Fruit fly (Drosophila melanogaster): Measurements from ENCODE around the gene dpr19.

Gene dpr19

DNA sequence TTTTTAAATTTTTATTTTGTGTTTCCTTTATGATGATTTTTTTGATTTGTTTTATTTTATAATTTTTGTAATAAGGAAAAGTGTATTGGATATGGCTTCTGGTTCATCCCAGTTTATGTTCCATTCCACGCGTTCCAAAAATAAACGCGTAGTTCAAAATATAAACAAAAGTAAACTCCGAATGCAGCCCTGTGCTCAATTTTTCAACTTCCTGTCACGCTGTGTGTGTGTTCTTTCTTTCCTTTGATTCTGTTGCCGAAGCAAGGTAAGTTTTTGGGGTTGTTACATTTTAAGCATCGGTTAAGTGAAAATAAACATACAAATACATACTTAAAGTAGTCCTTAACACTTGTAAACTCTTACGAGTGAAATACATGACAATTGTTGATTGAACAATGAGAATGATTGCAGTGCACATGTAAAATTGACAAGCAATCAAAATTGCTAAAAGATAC lies 32.2 kb downstream of the dpr19 start, which contains the start of the genes Ip259 and RpS27A (continued):
- no peak for TF ChIP-seq sqz (GFP tag; optimal IDR thresholded peaks at IDR 0.05)
- peak; percentile 91 for TF ChIP-seq Meics (GFP tag; optimal IDR thresholded peaks at IDR 0.05)
- peak; percentile 61; the same call in 1 of the 2 replicates for TF ChIP-seq E2f1 (GFP tag; IDR thresholded peaks at IDR 0.05)
- TF ChIP-seq Ravus (GFP tag; IDR thresholded peaks at IDR 0.05), result no peak
- peak; percentile 80 for TF ChIP-seq CG16779 (GFP tag; IDR thresholded peaks at IDR 0.05)
- TF ChIP-seq nerfin-1 (tag; optimal IDR thresholded peaks at IDR 0.05), result peak; percentile 59
- TF ChIP-seq CG11560 (tag; IDR thresholded peaks at IDR 0.05), result no peak
- TF ChIP-seq repo (GFP tag; optimal IDR thresholded peaks at IDR 0.05), result peak; percentile 39
- TF ChIP-seq sob (GFP tag; IDR thresholded peaks at IDR 0.05), result peak; percentile 84
- TF ChIP-seq kay (GFP tag; optimal IDR thresholded peaks at IDR 0.05), result no peak
- TF ChIP-seq fd64A (GFP tag; optimal IDR thresholded peaks at IDR 0.05), result peak; percentile 66
- peak; percentile 27; the same call in 1 of the 2 replicates for TF ChIP-seq E2f2 (GFP tag; IDR thresholded peaks at IDR 0.05)
- TF ChIP-seq CG12659 (GFP tag; optimal IDR thresholded peaks at IDR 0.05), result peak; percentile 90
- peak; percentile 64 for TF ChIP-seq ewg (GFP tag; optimal IDR thresholded peaks at IDR 0.05)
- TF ChIP-seq Fer1 (GFP tag; optimal IDR thresholded peaks at IDR 0.05), result peak; percentile 70
- TF ChIP-seq HLHmδ (GFP tag; optimal IDR thresholded peaks at IDR 0.05), result peak; percentile 86
- peak; percentile 2 for TF ChIP-seq gfzf (GFP tag; optimal IDR thresholded peaks at IDR 0.05)
- peak; percentile 45 for TF ChIP-seq CG13424 (tag; optimal IDR thresholded peaks at IDR 0.05)
- peak; percentile 63 for TF ChIP-seq tin (GFP tag; optimal IDR thresholded peaks at IDR 0.05)
- peak; percentile 43 for TF ChIP-seq sima (GFP tag; optimal IDR thresholded peaks at IDR 0.05)
- TF ChIP-seq CG12155 (GFP tag; optimal IDR thresholded peaks at IDR 0.05), result peak; percentile 33
- TF ChIP-seq ssp (GFP tag; IDR thresholded peaks at IDR 0.05), result peak; percentile 96
- no peak for TF ChIP-seq corto (GFP tag; optimal IDR thresholded peaks at IDR 0.05)
- TF ChIP-seq C15 (GFP tag; IDR thresholded peaks at IDR 0.05), result peak; percentile 65; the same call in 2 of the 3 replicates
- peak; percentile 36 for TF ChIP-seq cato (GFP tag; optimal IDR thresholded peaks at IDR 0.05; ENCODE audit: borderline replicate concordance)
- peak; percentile 45 for TF ChIP-seq D19A (tag; optimal IDR thresholded peaks at IDR 0.05)
- TF ChIP-seq slou (GFP tag; optimal IDR thresholded peaks at IDR 0.05), result peak; percentile 77
- TF ChIP-seq pnt (GFP tag; optimal IDR thresholded peaks at IDR 0.05), result no peak
- peak; percentile 64 for TF ChIP-seq CG1647 (GFP tag; optimal IDR thresholded peaks at IDR 0.05)
- no peak for TF ChIP-seq Kr (GFP tag; optimal IDR thresholded peaks at IDR 0.05)
- peak; percentile 69 for TF ChIP-seq CG33557 (GFP tag; optimal IDR thresholded peaks at IDR 0.05)
- TF ChIP-seq bowl (GFP tag; IDR thresholded peaks at IDR 0.05), result peak; percentile 69; the same call in 1 of the 2 replicates
- TF ChIP-seq CG8290 (GFP tag; optimal IDR thresholded peaks at IDR 0.05), result peak; percentile 74
- TF ChIP-seq CG8290 (tag; optimal IDR thresholded peaks at IDR 0.05), result peak in 1 of 2 experiments; percentile 63
- TF ChIP-seq Trl (optimal IDR thresholded peaks at IDR 0.05), result no peak
- TF ChIP-seq Trl (GFP tag; optimal IDR thresholded peaks at IDR 0.05), result peak; percentile 78
- TF ChIP-seq nau (GFP tag; optimal IDR thresholded peaks at IDR 0.05), result peak; percentile 69
- peak; percentile 87 for TF ChIP-seq Mes4 (GFP tag; optimal IDR thresholded peaks at IDR 0.05)
- TF ChIP-seq cg (GFP tag; optimal IDR thresholded peaks at IDR 0.05), result no peak
- no peak for TF ChIP-seq ERR (GFP tag; optimal IDR thresholded peaks at IDR 0.05)
- TF ChIP-seq B-H2 (GFP tag; optimal IDR thresholded peaks at IDR 0.05), result peak; percentile 86
- TF ChIP-seq Dref (GFP tag; IDR thresholded peaks at IDR 0.05), result peak; percentile 57
- peak; percentile 56 for TF ChIP-seq CG2875 (GFP tag; optimal IDR thresholded peaks at IDR 0.05)
- no peak; the same call in 1 of the 3 replicates for TF ChIP-seq CG11456 (GFP tag; IDR thresholded peaks at IDR 0.05)
- TF ChIP-seq salm (tag; optimal IDR thresholded peaks at IDR 0.05), result peak; percentile 21
- peak; percentile 73 for TF ChIP-seq pzg (GFP tag; optimal IDR thresholded peaks at IDR 0.05)
- no peak for TF ChIP-seq D (optimal IDR thresholded peaks at IDR 0.05)
- TF ChIP-seq D (GFP tag; optimal IDR thresholded peaks at IDR 0.05), result peak; percentile 62
- TF ChIP-seq CG7839 (tag; optimal IDR thresholded peaks at IDR 0.05), result peak; percentile 77
- peak; percentile 66 for TF ChIP-seq Sox100B (GFP tag; optimal IDR thresholded peaks at IDR 0.05)
- TF ChIP-seq Bteb2 (GFP tag; optimal IDR thresholded peaks at IDR 0.05), result peak; percentile 55
- TF ChIP-seq CG6175 (GFP tag; IDR thresholded peaks at IDR 0.05), result no peak
